Worm (Caenorhabditis elegans) whole organism, late embryonic: ENCODE results near the gene chil-15.

ENCODE experiments used
- K09A11.1 ChIP-seq: sonication (generic microtip); optimal IDR thresholded peaks from 2 replicates; lab custom pipeline; 2017; ENCODE audit warnings: antibody characterized with exemption, mild to moderate bottlenecking, missing genetic modification characterization, missing compliant biosample characterization; ENCODE audit not compliant: insufficient read depth
- ama-1 ChIP-seq: fragments of 150-350 bp; optimal IDR thresholded peaks from 2 replicates; lab custom pipeline; 2014
- ceh-2 ChIP-seq: sonication (generic microtip); optimal IDR thresholded peaks from 2 replicates; lab custom pipeline; 2016; ENCODE audit warnings: missing genotype, missing genetic modification characterization, missing compliant biosample characterization
- ceh-24 ChIP-seq: sonication (generic microtip); optimal IDR thresholded peaks from 2 replicates; lab custom pipeline; 2016; ENCODE audit warnings: mild to moderate bottlenecking, missing genetic modification characterization, missing compliant biosample characterization
- elt-2 ChIP-seq: sonication (generic microtip); optimal IDR thresholded peaks from 2 replicates; lab custom pipeline; 2016; ENCODE audit warnings: missing genetic modification reagents, missing genetic modification characterization, missing compliant biosample characterization
- hlh-6 ChIP-seq: sonication (generic microtip); optimal IDR thresholded peaks from 2 replicates; lab custom pipeline; 2016; ENCODE audit warnings: missing genotype, missing genetic modification characterization, missing compliant biosample characterization
- odd-2 ChIP-seq: sonication (generic microtip); optimal IDR thresholded peaks from 2 replicates; lab custom pipeline; 2017; ENCODE audit warnings: antibody characterized with exemption, mild to moderate bottlenecking, missing genetic modification characterization, missing compliant biosample characterization
- rnt-1 ChIP-seq: sonication (generic microtip); optimal IDR thresholded peaks from 2 replicates; lab custom pipeline; 2016; ENCODE audit warnings: missing genetic modification characterization, missing compliant biosample characterization

- TF ChIP-seq hlh-6 (tag; lab: Kevin White, UChicago) (no peak), ama-1 (lab: Kevin White, UChicago) (no peak), K09A11.1 (tag; lab: Kevin White, UChicago) (no peak), rnt-1 (tag; lab: Kevin White, UChicago) (no peak), elt-2 (no peak), ceh-2 (tag; lab: Kevin White, UChicago) (no peak), ceh-24 (tag; lab: Kevin White, UChicago) (no peak), odd-2 (tag; lab: Kevin White, UChicago) (no peak)
Measured at ce11 chrII:9421969-9422368, 21.5 kb downstream of the chil-15 start, which contains the start of gene M176.11.
